Worm (Caenorhabditis elegans): ENCODE data around the gene crn-4.
A peak's percentile ranks its signal among the peaks of the same experiment; 100 is the strongest.

crn-4 gene

DNA sequence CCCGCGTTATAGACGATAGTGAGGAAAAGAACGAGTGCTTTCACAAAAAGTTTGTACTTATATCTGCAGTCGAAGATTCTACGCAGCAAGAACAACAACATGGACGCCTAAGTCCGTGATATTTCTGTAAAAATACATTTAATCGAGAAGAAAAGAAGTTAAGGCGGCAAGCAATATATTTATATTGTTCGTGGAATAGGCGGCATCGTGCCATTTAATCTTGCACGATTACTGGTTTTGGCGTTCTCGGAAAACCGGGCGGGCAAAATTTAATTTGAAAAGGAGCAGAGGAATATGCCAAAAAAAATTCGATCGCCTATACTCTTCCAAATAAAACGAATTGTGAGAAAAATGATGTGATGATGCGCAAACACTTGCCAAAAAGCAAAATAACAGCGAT is 11.0 kb downstream of the crn-4 start, which contains the start of gene AH9.1:
Gene AH9.1, minus strand, starts transcription at position 101 of the 400 bp plus-strand sequence.
- TF ChIP-seq nhr-12 (tag; optimal IDR thresholded peaks at IDR 0.05) = no peak
- no peak for TF ChIP-seq fkh-10 (GFP tag; optimal IDR thresholded peaks at IDR 0.05)
- TF ChIP-seq hlh-4 (tag; optimal IDR thresholded peaks at IDR 0.05) = no peak

- TF ChIP-seq fkh-10 (GFP tag; optimal IDR thresholded peaks at IDR 0.05) (peak; percentile 97), hpl-2 (GFP tag; optimal IDR thresholded peaks at IDR 0.05) (peak; percentile 93), nhr-71 (tag; optimal IDR thresholded peaks at IDR 0.05) (peak; percentile 99), zag-1 (tag; optimal IDR thresholded peaks at IDR 0.05) (peak; percentile 94), mep-1 (tag; optimal IDR thresholded peaks at IDR 0.05) (peak; percentile 99), swsn-7 (tag; optimal IDR thresholded peaks at IDR 0.05) (peak; percentile 98), mab-9 (GFP tag; IDR thresholded peaks at IDR 0.05) (peak; percentile 88), efl-1 (optimal IDR thresholded peaks at IDR 0.05) (peak; percentile 90 to 96), efl-1 (GFP tag; optimal IDR thresholded peaks at IDR 0.05 in 1 of 2) (peak; percentile 72 to 98), ztf-4 (tag; optimal IDR thresholded peaks at IDR 0.05) (peak; percentile 94), pag-3 (tag; optimal IDR thresholded peaks at IDR 0.05; ENCODE audit: borderline replicate concordance, insufficient read depth) (peak; percentile 98), nhr-84 (tag; optimal IDR thresholded peaks at IDR 0.05) (peak; percentile 20), vab-15 (tag; optimal IDR thresholded peaks at IDR 0.05) (peak; percentile 90), nhr-28 (tag; optimal IDR thresholded peaks at IDR 0.05) (peak; percentile 25), nhr-90 (tag; optimal IDR thresholded peaks at IDR 0.05; ENCODE audit: poor library complexity) (peak; percentile 98), nhr-47 (tag; optimal IDR thresholded peaks at IDR 0.05) (peak; percentile 98), pqm-1 (tag; optimal IDR thresholded peaks at IDR 0.05) (peak; percentile 8), ceh-88 (GFP tag; IDR thresholded peaks at IDR 0.05) (peak; percentile 93), fos-1 (tag; optimal IDR thresholded peaks at IDR 0.05) (peak; percentile 97), elt-2 (tag; optimal IDR thresholded peaks at IDR 0.05) (peak; percentile 83), unc-86 (tag; optimal IDR thresholded peaks at IDR 0.05) (peak; percentile 96), tbx-2 (tag; optimal IDR thresholded peaks at IDR 0.05) (peak; percentile 98), ceh-90 (tag; optimal IDR thresholded peaks at IDR 0.05) (no peak), aly-2 (tag; optimal IDR thresholded peaks at IDR 0.05) (peak; percentile 91), tlp-1 (tag; optimal IDR thresholded peaks at IDR 0.05) (no peak), C04F5.9 (tag; optimal IDR thresholded peaks at IDR 0.05) (peak; percentile 75), unc-30 (tag; optimal IDR thresholded peaks at IDR 0.05) (no peak), lin-15B (tag; optimal IDR thresholded peaks at IDR 0.05) (peak; percentile 84), alr-1 (tag; optimal IDR thresholded peaks at IDR 0.05; ENCODE audit: borderline replicate concordance) (no peak), unc-130 (tag; optimal IDR thresholded peaks at IDR 0.05) (peak; percentile 99), ama-1 (optimal IDR thresholded peaks at IDR 0.05) (peak; percentile 88), ceh-63 (GFP tag; optimal IDR thresholded peaks at IDR 0.05) (no peak), nhr-19 (GFP tag; conservative IDR thresholded peaks at IDR 0.05) (peak; percentile 98), lin-13 (GFP tag; optimal IDR thresholded peaks at IDR 0.05) (peak; percentile 98), lir-3 (tag; optimal IDR thresholded peaks at IDR 0.05; ENCODE audit: poor library complexity) (peak; percentile 87), nhr-11 (tag; optimal IDR thresholded peaks at IDR 0.05) (peak; percentile 94), lsy-2 (tag; optimal IDR thresholded peaks at IDR 0.05) (peak; percentile 99 to 100), zip-4 (GFP tag; optimal IDR thresholded peaks at IDR 0.05) (peak; percentile 79), nhr-12 (tag; optimal IDR thresholded peaks at IDR 0.05) (peak; percentile 56), snpc-4 (tag; optimal IDR thresholded peaks at IDR 0.05) (peak; percentile 79), hlh-4 (tag; optimal IDR thresholded peaks at IDR 0.05) (no peak), xbp-1 (tag; optimal IDR thresholded peaks at IDR 0.05) (peak; percentile 98), C16A3.4 (tag; optimal IDR thresholded peaks at IDR 0.05) (peak; percentile 99), lin-39 (tag; optimal IDR thresholded peaks at IDR 0.05) (peak; percentile 96), elt-3 (tag; optimal IDR thresholded peaks at IDR 0.05) (peak; percentile 95 to 99 (median 96)), blmp-1 (tag; optimal IDR thresholded peaks at IDR 0.05) (peak; percentile 90), snu-23 (GFP tag; optimal IDR thresholded peaks at IDR 0.05) (peak; percentile 99), dsc-1 (tag; optimal IDR thresholded peaks at IDR 0.05) (peak; percentile 97), irx-1 (tag; optimal IDR thresholded peaks at IDR 0.05) (peak; percentile 94), egl-13 (tag; optimal IDR thresholded peaks at IDR 0.05) (peak; percentile 93)
Observed at ce11 chrX:2242568-2243185, 15.2 kb downstream of the crn-4 start, which contains the start of gene rpl-11.2. TSS of gene rpl-11.2 (minus strand) at chrX:2242618.
